Fruit fly (Drosophila melanogaster) whole organism, embryonic: Measurements from ENCODE around the gene CG13138.
A peak's percentile ranks its signal among the peaks of the same experiment; 100 is the strongest.

ENCODE experiments used
- Aef1 ChIP-seq: fragments of 200-800 bp; sonication (Bioruptor generic); IDR thresholded peaks from 3 replicates; pipeline ENCODE4 v1.3.6; 2022; ENCODE audit warnings: missing biosample characterization, missing genetic modification characterization
- B-H2 ChIP-seq: fragments of 200-800 bp; sonication (Bioruptor generic); optimal IDR thresholded peaks from 2 replicates; lab custom pipeline; 2018; ENCODE audit warnings: missing biosample characterization, mild to moderate bottlenecking, missing genetic modification characterization
- Bgb ChIP-seq: fragments of 200-800 bp; sonication (Bioruptor generic); IDR thresholded peaks from 2 replicates; pipeline ENCODE4 v1.3.6; 2022; ENCODE audit warnings: missing biosample characterization, missing genetic modification characterization; ENCODE audit not compliant: partially characterized antibody
- CG10274 ChIP-seq: fragments of 200-800 bp; sonication (Bioruptor generic); optimal IDR thresholded peaks from 3 replicates; lab custom pipeline; 2017; ENCODE audit warnings: missing biosample characterization, mild to moderate bottlenecking, missing genetic modification characterization
- CG10366 ChIP-seq: fragments of 200-800 bp; sonication (Bioruptor generic); IDR thresholded peaks from 2 replicates; pipeline ENCODE4 v1.3.6; 2022; ENCODE audit warnings: missing biosample characterization, missing genetic modification characterization
- CG10462 ChIP-seq: fragments of 200-800 bp; sonication (Bioruptor generic); optimal IDR thresholded peaks from 2 replicates; lab custom pipeline; 2016; ENCODE audit warnings: missing biosample characterization, missing genetic modification characterization
- CG12071 ChIP-seq: fragments of 200-800 bp; sonication (Bioruptor generic); optimal IDR thresholded peaks from 3 replicates; lab custom pipeline; 2018; ENCODE audit warnings: missing biosample characterization, mild to moderate bottlenecking, missing genetic modification characterization
- CG16815 ChIP-seq: fragments of 200-800 bp; sonication (Bioruptor generic); optimal IDR thresholded peaks from 3 replicates; lab custom pipeline; 2017; ENCODE audit warnings: missing biosample characterization, mild to moderate bottlenecking, missing genetic modification characterization
- CG17186 ChIP-seq: fragments of 200-800 bp; sonication (Bioruptor generic); optimal IDR thresholded peaks from 3 replicates; lab custom pipeline; 2017; ENCODE audit warnings: missing biosample characterization, missing genetic modification reagents, missing genetic modification characterization
- CG17385 ChIP-seq: fragments of 200-800 bp; sonication (Bioruptor generic); optimal IDR thresholded peaks from 3 replicates; lab custom pipeline; 2018; ENCODE audit warnings: missing biosample characterization, mild to moderate bottlenecking, missing genetic modification characterization
- CG18262 ChIP-seq: fragments of 200-800 bp; optimal IDR thresholded peaks from 3 replicates; lab custom pipeline; 2019; ENCODE audit warnings: missing biosample characterization, mild to moderate bottlenecking, missing genetic modification characterization, moderate library complexity
- CG2116 ChIP-seq: fragments of 200-800 bp; sonication (Bioruptor generic); optimal IDR thresholded peaks from 3 replicates; lab custom pipeline; 2018; ENCODE audit warnings: missing biosample characterization, mild to moderate bottlenecking, missing genetic modification characterization
- CG2129 ChIP-seq: fragments of 200-800 bp; sonication (Bioruptor generic); IDR thresholded peaks from 2 replicates; pipeline ENCODE4 v1.3.6; 2022; ENCODE audit warnings: missing biosample characterization, missing genetic modification characterization; ENCODE audit not compliant: partially characterized antibody
- CG2875 ChIP-seq: fragments of 200-800 bp; sonication (Bioruptor generic); optimal IDR thresholded peaks from 2 replicates; lab custom pipeline; 2017; ENCODE audit warnings: missing biosample characterization, mild to moderate bottlenecking, missing genetic modification characterization, missing genetic modification reagents
- CG32767 ChIP-seq: fragments of 200-800 bp; sonication (Bioruptor generic); IDR thresholded peaks from 2 replicates; pipeline ENCODE4 v1.3.6; 2022; ENCODE audit warnings: missing biosample characterization, missing genetic modification characterization
- CG3995 ChIP-seq: fragments of 200-800 bp; sonication (Bioruptor generic); optimal IDR thresholded peaks from 3 replicates; lab custom pipeline; 2016; ENCODE audit warnings: missing biosample characterization, missing genetic modification characterization
- CG6854 ChIP-seq: fragments of 200-800 bp; sonication (Bioruptor generic); optimal IDR thresholded peaks from 3 replicates; lab custom pipeline; 2017; ENCODE audit warnings: missing biosample characterization, mild to moderate bottlenecking, missing genetic modification characterization
- CG7372 ChIP-seq: fragments of 200-800 bp; sonication (Bioruptor generic); IDR thresholded peaks from 2 replicates; pipeline ENCODE4 v1.3.6; 2022; ENCODE audit warnings: missing biosample characterization, missing genetic modification characterization
- CG7556 ChIP-seq: fragments of 200-800 bp; sonication (Bioruptor generic); optimal IDR thresholded peaks from 2 replicates; lab custom pipeline; 2017; ENCODE audit warnings: missing biosample characterization, mild to moderate bottlenecking, missing genetic modification characterization
- CG8290 ChIP-seq, 3 experiments: fragments of 200-800 bp; sonication (Bioruptor generic); optimal IDR thresholded peaks; 2 replicates each; lab custom pipeline; 2016 to 2019; ENCODE audit warnings: missing biosample characterization in 3 of 3, missing genetic modification characterization in 3 of 3, mild to moderate bottlenecking in 2 of 3, moderate library complexity in 1 of 3
- CG9932 ChIP-seq: fragments of 200-800 bp; sonication (Bioruptor generic); IDR thresholded peaks from 2 replicates; pipeline ENCODE4 v1.3.6; 2022; ENCODE audit warnings: missing biosample characterization, missing genetic modification characterization
- D ChIP-seq, 2 experiments: fragments of 200-800 bp in 1 of 2; fragments of >200 bp in 1 of 2; sonication (Bioruptor generic) in 1 of 2; optimal IDR thresholded peaks; 2 replicates in 1 of 2; 3 replicates in 1 of 2; lab custom pipeline; 2017; ENCODE audit warnings: mild to moderate bottlenecking in 1 of 2, missing biosample characterization in 1 of 2, missing genetic modification characterization in 1 of 2, missing genetic modification reagents in 1 of 2
- Dip2 ChIP-seq: fragments of 200-800 bp; sonication (Bioruptor generic); IDR thresholded peaks from 2 replicates; pipeline ENCODE4 v1.3.6; 2022; ENCODE audit warnings: missing biosample characterization, missing genetic modification characterization
- Doc3 ChIP-seq: fragments of 200-800 bp; sonication (Bioruptor generic); IDR thresholded peaks from 3 replicates; pipeline ENCODE4 v1.3.6; 2022; ENCODE audit warnings: missing biosample characterization, missing genetic modification characterization; ENCODE audit not compliant: partially characterized antibody
- Fer3 ChIP-seq: fragments of 200-800 bp; sonication (Bioruptor generic); optimal IDR thresholded peaks from 2 replicates; lab custom pipeline; 2018; ENCODE audit warnings: missing biosample characterization, mild to moderate bottlenecking, missing genetic modification characterization, moderate library complexity
- H15 ChIP-seq: fragments of 200-800 bp; sonication (Bioruptor generic); IDR thresholded peaks from 3 replicates; pipeline ENCODE4 v1.3.6; 2022; ENCODE audit warnings: missing biosample characterization, missing genetic modification characterization
- HmgD ChIP-seq: fragments of 200-800 bp; sonication (Bioruptor generic); optimal IDR thresholded peaks from 3 replicates; lab custom pipeline; 2016; ENCODE audit warnings: missing biosample characterization, missing genetic modification characterization
- Hmr ChIP-seq: fragments of 200-800 bp; sonication (Bioruptor generic); optimal IDR thresholded peaks from 3 replicates; lab custom pipeline; 2017; ENCODE audit warnings: mild to moderate bottlenecking, missing biosample characterization, missing genetic modification reagents, missing genetic modification characterization
- Sry-δ ChIP-seq: fragments of 200-800 bp; sonication (Bioruptor generic); optimal IDR thresholded peaks from 2 replicates; lab custom pipeline; 2016; ENCODE audit warnings: missing biosample characterization, missing genetic modification characterization
- bcd ChIP-seq: fragments of 200-800 bp; sonication (Bioruptor generic); optimal IDR thresholded peaks from 2 replicates; lab custom pipeline; 2017; ENCODE audit warnings: missing biosample characterization, mild to moderate bottlenecking, missing genetic modification characterization
- chn ChIP-seq: fragments of 200-800 bp; sonication (Bioruptor generic); optimal IDR thresholded peaks from 2 replicates; lab custom pipeline; 2016; ENCODE audit warnings: missing biosample characterization, missing genetic modification characterization
- cwo ChIP-seq: fragments of 200-800 bp; sonication (Bioruptor generic); optimal IDR thresholded peaks from 3 replicates; lab custom pipeline; 2017; ENCODE audit warnings: missing biosample characterization, missing genetic modification characterization, mild to moderate bottlenecking, moderate library complexity, missing genetic modification reagents
- da ChIP-seq: fragments of 200-800 bp; sonication (Bioruptor generic); optimal IDR thresholded peaks from 2 replicates; lab custom pipeline; 2016; ENCODE audit warnings: missing biosample characterization, missing genetic modification characterization
- dati ChIP-seq: fragments of 200-800 bp; sonication (Bioruptor generic); IDR thresholded peaks from 2 replicates; pipeline ENCODE4 v1.3.6; 2022; ENCODE audit warnings: missing biosample characterization, missing genetic modification characterization
- gem ChIP-seq: fragments of 200-800 bp; sonication (Bioruptor generic); optimal IDR thresholded peaks from 2 replicates; lab custom pipeline; 2019; ENCODE audit warnings: missing biosample characterization, mild to moderate bottlenecking, missing genetic modification characterization, moderate library complexity
- gsb-n ChIP-seq: fragments of 200-800 bp; sonication (Bioruptor generic); optimal IDR thresholded peaks from 3 replicates; lab custom pipeline; 2018; ENCODE audit warnings: missing biosample characterization, mild to moderate bottlenecking, missing genetic modification characterization
- hb ChIP-seq: fragments of 200-800 bp; sonication (Bioruptor generic); IDR thresholded peaks from 3 replicates; pipeline ENCODE4 v1.3.6; 2022; ENCODE audit warnings: missing biosample characterization, missing genetic modification characterization; ENCODE audit not compliant: partially characterized antibody
- hbn ChIP-seq: fragments of 200-800 bp; sonication (Bioruptor generic); IDR thresholded peaks from 2 replicates; pipeline ENCODE4 v1.3.6; 2022; ENCODE audit warnings: missing biosample characterization, missing genetic modification characterization; ENCODE audit not compliant: partially characterized antibody
- jigr1 ChIP-seq: fragments of 200-800 bp; sonication (Bioruptor generic); IDR thresholded peaks from 3 replicates; pipeline ENCODE4 v1.3.6; 2022; ENCODE audit warnings: missing biosample characterization, missing genetic modification characterization
- mam ChIP-seq: fragments of 200-800 bp; sonication (Bioruptor generic); optimal IDR thresholded peaks from 3 replicates; lab custom pipeline; 2016; ENCODE audit warnings: missing biosample characterization, missing genetic modification characterization
- p53 ChIP-seq: fragments of 200-800 bp; sonication (Bioruptor generic); optimal IDR thresholded peaks from 2 replicates; lab custom pipeline; 2016; ENCODE audit warnings: missing biosample characterization, missing genetic modification characterization
- peb ChIP-seq: fragments of 200-800 bp; sonication (Bioruptor generic); IDR thresholded peaks from 2 replicates; pipeline ENCODE4 v1.3.6; 2022; ENCODE audit warnings: missing biosample characterization, missing genetic modification characterization
- sc ChIP-seq, 3 experiments: fragments of >200 bp in 2 of 3; fragments of 200-800 bp in 1 of 3; sonication (Bioruptor generic) in 1 of 3; optimal IDR thresholded peaks; 2 replicates in 2 of 3; 3 replicates in 1 of 3; lab custom pipeline; 2017; ENCODE audit warnings: mild to moderate bottlenecking in 1 of 3, missing biosample characterization in 1 of 3, missing genetic modification characterization in 1 of 3, missing genetic modification reagents in 1 of 3
- shn ChIP-seq: fragments of 200-800 bp; sonication (Bioruptor generic); optimal IDR thresholded peaks from 3 replicates; lab custom pipeline; 2016; ENCODE audit warnings: missing biosample characterization, missing genetic modification characterization
- tin ChIP-seq: fragments of 200-800 bp; sonication (Bioruptor generic); optimal IDR thresholded peaks from 3 replicates; lab custom pipeline; 2016; ENCODE audit warnings: missing biosample characterization, missing genetic modification characterization
- toy ChIP-seq: fragments of 200-800 bp; sonication (Bioruptor generic); IDR thresholded peaks from 2 replicates; pipeline ENCODE4 v1.3.6; 2022; ENCODE audit warnings: missing biosample characterization, missing genetic modification characterization
- ttk ChIP-seq: fragments of 200-800 bp; sonication (Bioruptor generic); IDR thresholded peaks from 2 replicates; pipeline ENCODE4 v2.1.2; 2022; ENCODE audit warnings: missing biosample characterization, missing genetic modification characterization
- vvl ChIP-seq: fragments of 200-800 bp; sonication (Bioruptor generic); IDR thresholded peaks from 2 replicates; pipeline ENCODE4 v1.3.6; 2022; ENCODE audit warnings: missing biosample characterization, missing genetic modification characterization
- zen2 ChIP-seq: fragments of 200-800 bp; sonication (Bioruptor generic); IDR thresholded peaks from 3 replicates; pipeline ENCODE4 v1.3.6; 2022; ENCODE audit warnings: missing biosample characterization, missing genetic modification characterization; ENCODE audit not compliant: partially characterized antibody

Gene CG13138

dm6 chr2L:10334854-10335277 is 33.0 kb upstream of the CG13138 start (continued):
- TF ChIP-seq CG32767 (GFP tag; lab: Robert Waterston, UW) (peak; percentile 59; the same call in 1 of the 2 replicates), Fer3 (peak; percentile 63), B-H2 (peak; percentile 87), H15 (GFP tag; lab: Robert Waterston, UW) (no peak), tin (peak; percentile 38), dati (GFP tag; lab: Robert Waterston, UW) (no peak), CG9932 (GFP tag; lab: Robert Waterston, UW) (peak; percentile 78; the same call in 1 of the 2 replicates), hbn (GFP tag; lab: Robert Waterston, UW) (peak; percentile 61), gem (tag; lab: Kevin White, UChicago) (peak; percentile 45), mam (peak; percentile 50), cwo (GFP tag; lab: Kevin White, UChicago) (peak; percentile 61), bcd (GFP tag; lab: Kevin White, UChicago) (no peak), sc (optimal IDR thresholded peaks at IDR 0.05; lab: Kevin White, UChicago) (no peak), sc (GFP tag; optimal IDR thresholded peaks at IDR 0.05; lab: Kevin White, UChicago) (peak; percentile 11), Hmr (GFP tag; lab: Kevin White, UChicago) (peak; percentile 90), D (optimal IDR thresholded peaks at IDR 0.05; lab: Kevin White, UChicago) (peak; percentile 92), D (GFP tag; optimal IDR thresholded peaks at IDR 0.05; lab: Kevin White, UChicago) (peak; percentile 31), Doc3 (GFP tag; lab: Robert Waterston, UW) (0 out of 3 replicates have a peak, but pooled peaks have one; percentile 11), CG10274 (peak; percentile 28), CG7372 (GFP tag; lab: Robert Waterston, UW) (0 out of 2 replicates have a peak, but pooled peaks have one; percentile 10), vvl (GFP tag; lab: Robert Waterston, UW) (peak; percentile 93), ttk (GFP tag; lab: Robert Waterston, UW) (no peak), CG8290 (GFP tag; optimal IDR thresholded peaks at IDR 0.05; lab: Kevin White, UChicago) (peak; percentile 2), CG8290 (tag; optimal IDR thresholded peaks at IDR 0.05; lab: Kevin White, UChicago) (peak; percentile 75 to 91), Dip2 (GFP tag; lab: Robert Waterston, UW) (no peak), p53 (GFP tag; lab: Kevin White, UChicago) (no peak), CG2129 (GFP tag; lab: Robert Waterston, UW) (no peak), CG12071 (GFP tag; lab: Kevin White, UChicago) (no peak), peb (GFP tag; lab: Robert Waterston, UW) (no peak), gsb-n (tag; lab: Kevin White, UChicago) (peak; percentile 59), CG10366 (GFP tag; lab: Robert Waterston, UW) (no peak), hb (no peak), jigr1 (GFP tag; lab: Robert Waterston, UW) (no peak), zen2 (GFP tag; lab: Robert Waterston, UW) (no peak; the same call in 2 of the 3 replicates), Sry-δ (peak; percentile 54), CG18262 (tag; lab: Kevin White, UChicago) (peak; percentile 41), CG3995 (GFP tag; lab: Kevin White, UChicago) (peak; percentile 13), CG7556 (GFP tag; lab: Kevin White, UChicago) (peak; percentile 47), CG2875 (GFP tag; lab: Kevin White, UChicago) (peak; percentile 53), CG6854 (GFP tag; lab: Kevin White, UChicago) (peak; percentile 71), toy (GFP tag; lab: Robert Waterston, UW) (no peak), CG16815 (GFP tag; lab: Kevin White, UChicago) (no peak), CG10462 (GFP tag; lab: Kevin White, UChicago) (no peak), shn (GFP tag; lab: Kevin White, UChicago) (peak; percentile 57), Bgb (GFP tag; lab: Robert Waterston, UW) (peak; percentile 74), HmgD (peak; percentile 11), da (GFP tag; lab: Kevin White, UChicago) (no peak), Aef1 (no peak), CG2116 (GFP tag; lab: Kevin White, UChicago) (no peak), CG17385 (GFP tag; lab: Kevin White, UChicago) (peak; percentile 64), chn (no peak), CG17186 (no peak)
